Fruit fly (Drosophila melanogaster): ENCODE measurements around the gene SPR.

- TF ChIP-seq cnc (optimal IDR thresholded peaks at IDR 0.05), result no peak
- no peak for TF ChIP-seq CG7101 (tag; optimal IDR thresholded peaks at IDR 0.05)
These were observed at the start of gene SPR for dm6 chrX:5446404-5446803.
